Fruit fly (Drosophila melanogaster) whole organism: ENCODE measurements around the gene mab-21.

Experiments used
- CG8478 ChIP-seq: fragments of >200 bp; optimal IDR thresholded peaks from 2 replicates; lab custom pipeline; 2018; ENCODE audit warnings: inconsistent platforms
- Dll ChIP-seq: fragments of >200 bp; optimal IDR thresholded peaks from 2 replicates; lab custom pipeline; 2017
- EcR ChIP-seq, 2 experiments: fragments of >200 bp; optimal IDR thresholded peaks; 2 replicates each; lab custom pipeline; 2017; ENCODE audit warnings: missing biosample characterization in 2 of 2, missing genetic modification characterization in 2 of 2, missing genetic modification reagents in 2 of 2
- pan ChIP-seq: fragments of >200 bp; optimal IDR thresholded peaks from 2 replicates; lab custom pipeline; 2017
- psq ChIP-seq: fragments of >200 bp; optimal IDR thresholded peaks from 2 replicates; lab custom pipeline; 2017
- usp ChIP-seq: fragments of >200 bp; optimal IDR thresholded peaks from 2 replicates; lab custom pipeline; 2017; ENCODE audit warnings: missing biosample characterization, missing genetic modification characterization, mixed read lengths

dm6 chrX:6029015-6029414 lies 16.0 kb upstream of the mab-21 start:
- TF ChIP-seq EcR (GFP tag; optimal IDR thresholded peaks at IDR 0.05; lab: Kevin White, UChicago) = no peak
- TF ChIP-seq pan (lab: Kevin White, UChicago) = no peak
- no peak for TF ChIP-seq CG8478 (lab: Kevin White, UChicago)
- TF ChIP-seq Dll (lab: Kevin White, UChicago) = no peak
- no peak for TF ChIP-seq usp (GFP tag; lab: Kevin White, UChicago)
- TF ChIP-seq psq (lab: Kevin White, UChicago) = no peak
